Worm (Caenorhabditis elegans) whole organism, L4 larva: ENCODE results near the gene ama-1.

Experiments
- ceh-82 ChIP-seq: sonication (generic microtip); optimal IDR thresholded peaks from 2 replicates; lab custom pipeline; 2017; ENCODE audit warnings: missing biosample characterization, missing genetic modification characterization
- dpl-1 ChIP-seq: fragments of 150-350 bp; optimal IDR thresholded peaks from 2 replicates; lab custom pipeline; 2014; ENCODE audit warnings: missing biosample characterization, missing genetic modification reagents, missing genetic modification characterization
- mep-1 ChIP-seq: fragments of 150-350 bp; sonication (generic microtip); optimal IDR thresholded peaks from 3 replicates; lab custom pipeline; 2014; ENCODE audit warnings: missing biosample characterization, missing genetic modification characterization
- nhr-11 ChIP-seq: fragments of 150-350 bp; optimal IDR thresholded peaks from 2 replicates; lab custom pipeline; 2014; ENCODE audit warnings: missing biosample characterization, missing genetic modification characterization
- unc-39 ChIP-seq: sonication (generic microtip); optimal IDR thresholded peaks from 2 replicates; lab custom pipeline; 2017; ENCODE audit warnings: missing biosample characterization, missing genetic modification characterization

- no peak for TF ChIP-seq nhr-11 (tag; lab: Kevin White, UChicago)
- TF ChIP-seq dpl-1 (GFP tag; lab: Kevin White, UChicago): no peak
- no peak for TF ChIP-seq unc-39
- TF ChIP-seq ceh-82 (tag; lab: Kevin White, UChicago): no peak
- no peak for TF ChIP-seq mep-1 (tag; lab: Kevin White, UChicago)
These were observed 7.2 kb downstream of the ama-1 start for ce11 chrIV:4254989-4255582.
